Worm (Caenorhabditis elegans) whole organism, L4 larva: Measurements from ENCODE around the gene C17G10.7.

Experiments used
- F10B5.3 ChIP-seq: sonication (generic microtip); optimal IDR thresholded peaks from 2 replicates; lab custom pipeline; 2016; ENCODE audit warnings: mild to moderate bottlenecking, missing genetic modification characterization, missing compliant biosample characterization
- T20F7.1 ChIP-seq: fragments of 200-800 bp; sonication (Bioruptor generic); optimal IDR thresholded peaks from 2 replicates; lab custom pipeline; 2018; ENCODE audit warnings: mild to moderate bottlenecking, missing genetic modification characterization, missing compliant biosample characterization
- ZK337.2 ChIP-seq: fragments of 200-800 bp; sonication (Bioruptor generic); IDR thresholded peaks from 2 replicates; pipeline ENCODE4 v1.3.6; 2022; ENCODE audit warnings: missing genetic modification reagents, missing genetic modification characterization, missing compliant biosample characterization
- ZK546.5 ChIP-seq, 2 experiments: sonication (generic microtip); optimal IDR thresholded peaks; 2 replicates each; lab custom pipeline; 2017; ENCODE audit warnings: missing biosample characterization in 2 of 2, missing genetic modification characterization in 2 of 2
- aha-1 ChIP-seq: fragments of 150-350 bp; peaks from one replicate; lab custom pipeline; 2014; ENCODE audit warnings: missing biosample characterization, missing genetic modification characterization
- ama-1 ChIP-seq: fragments of 150-350 bp; optimal IDR thresholded peaks from 2 replicates; lab custom pipeline; 2014; ENCODE audit warnings: inconsistent platforms, mixed read lengths
- arid-1 ChIP-seq: fragments of 200-800 bp; sonication (Bioruptor generic); conservative IDR thresholded peaks from 2 replicates; pipeline ENCODE4 v1.3.6; 2022; ENCODE audit warnings: missing genetic modification reagents, missing genetic modification characterization, missing compliant biosample characterization
- attf-4 ChIP-seq: sonication (generic microtip); optimal IDR thresholded peaks from 3 replicates; lab custom pipeline; 2017; ENCODE audit warnings: missing biosample characterization, missing genetic modification characterization
- ceh-20 ChIP-seq: fragments of 200-800 bp; sonication (Bioruptor generic); IDR thresholded peaks from 2 replicates; pipeline ENCODE4 v1.3.6; 2022; ENCODE audit warnings: missing genetic modification reagents, missing genetic modification characterization, missing compliant biosample characterization
- ceh-44 ChIP-seq: fragments of 200-800 bp; sonication (Bioruptor generic); IDR thresholded peaks from 2 replicates; pipeline ENCODE4 v1.3.6; 2022; ENCODE audit warnings: missing genetic modification reagents, missing genetic modification characterization, missing compliant biosample characterization
- daf-16 ChIP-seq, 3 experiments: sonication (generic microtip); optimal IDR thresholded peaks; 2 replicates each; lab custom pipeline; 2016 to 2017; ENCODE audit warnings: missing genetic modification characterization in 3 of 3, missing genetic modification reagents in 3 of 3, mild to moderate bottlenecking in 2 of 3, missing compliant biosample characterization in 2 of 3, missing biosample characterization in 1 of 3, moderate library complexity in 1 of 3
- dmd-6 ChIP-seq: fragments of 200-800 bp; sonication (Bioruptor generic); IDR thresholded peaks from 2 replicates; pipeline ENCODE4 v1.3.6; 2022; ENCODE audit warnings: missing genetic modification reagents, missing genetic modification characterization, missing compliant biosample characterization
- dpl-1 ChIP-seq: fragments of 150-350 bp; optimal IDR thresholded peaks from 2 replicates; lab custom pipeline; 2014; ENCODE audit warnings: missing biosample characterization, missing genetic modification reagents, missing genetic modification characterization
- egl-43 ChIP-seq: fragments of 200-800 bp; sonication (Bioruptor generic); IDR thresholded peaks from 2 replicates; pipeline ENCODE4 v1.3.6; 2022; ENCODE audit warnings: missing genetic modification reagents, missing genetic modification characterization, missing compliant biosample characterization
- hif-1 ChIP-seq, 2 experiments: sonication (generic microtip); optimal IDR thresholded peaks; 2 replicates each; lab custom pipeline; 2016 to 2017; ENCODE audit warnings: missing compliant biosample characterization in 2 of 2, missing genetic modification characterization in 2 of 2, missing genetic modification reagents in 2 of 2, missing genotype in 2 of 2, mild to moderate bottlenecking in 1 of 2
- hlh-30 ChIP-seq: sonication (generic microtip); optimal IDR thresholded peaks from 2 replicates; lab custom pipeline; 2017; ENCODE audit warnings: antibody characterized with exemption, mild to moderate bottlenecking, missing genetic modification characterization, missing compliant biosample characterization; ENCODE audit not compliant: insufficient read depth
- hmg-1.1 ChIP-seq: fragments of 200-800 bp; sonication (Bioruptor generic); IDR thresholded peaks from 2 replicates; pipeline ENCODE4 v1.3.6; 2022; ENCODE audit warnings: missing genetic modification reagents, missing genetic modification characterization, missing compliant biosample characterization
- jun-1 ChIP-seq: fragments of 150-350 bp; optimal IDR thresholded peaks from 2 replicates; lab custom pipeline; 2014; ENCODE audit warnings: missing biosample characterization, missing genetic modification reagents, missing genetic modification characterization
- lin-15B ChIP-seq: fragments of 150-350 bp; sonication (generic microtip); optimal IDR thresholded peaks from 3 replicates; lab custom pipeline; 2014; ENCODE audit warnings: missing biosample characterization, missing genetic modification characterization
- lin-29 ChIP-seq: fragments of 200-800 bp; sonication (Bioruptor generic); IDR thresholded peaks from 2 replicates; pipeline ENCODE4 v1.3.6; 2022; ENCODE audit warnings: missing genetic modification reagents, missing genetic modification characterization, missing compliant biosample characterization
- lsy-2 ChIP-seq, 2 experiments: fragments of 150-350 bp in 1 of 2; sonication (generic microtip) in 1 of 2; optimal IDR thresholded peaks; 2 replicates each; lab custom pipeline; 2014 to 2017; ENCODE audit warnings: missing biosample characterization in 2 of 2, missing genetic modification characterization in 2 of 2
- mep-1 ChIP-seq: fragments of 150-350 bp; sonication (generic microtip); optimal IDR thresholded peaks from 3 replicates; lab custom pipeline; 2014; ENCODE audit warnings: missing biosample characterization, missing genetic modification characterization
- mxl-2 ChIP-seq: fragments of 200-800 bp; sonication (Bioruptor generic); conservative IDR thresholded peaks from 2 replicates; pipeline ENCODE4 v1.3.6; 2022; ENCODE audit warnings: missing genetic modification reagents, missing genetic modification characterization, missing compliant biosample characterization
- mxl-3 ChIP-seq: fragments of 200-800 bp; sonication (Bioruptor generic); optimal IDR thresholded peaks from 2 replicates; lab custom pipeline; 2018; ENCODE audit warnings: mild to moderate bottlenecking, missing genetic modification characterization, missing compliant biosample characterization
- nhr-10 ChIP-seq: fragments of 150-350 bp; optimal IDR thresholded peaks from 2 replicates; lab custom pipeline; 2014; ENCODE audit warnings: missing biosample characterization, missing genetic modification characterization
- nhr-102 ChIP-seq: sonication (generic microtip); optimal IDR thresholded peaks from 2 replicates; lab custom pipeline; 2016; ENCODE audit warnings: mild to moderate bottlenecking, missing genetic modification characterization, moderate library complexity, missing compliant biosample characterization
- nhr-25 ChIP-seq: sonication (generic microtip); optimal IDR thresholded peaks from 2 replicates; lab custom pipeline; 2017; ENCODE audit warnings: missing genetic modification characterization, mild to moderate bottlenecking, missing compliant biosample characterization, antibody characterized with exemption, moderate library complexity, borderline replicate concordance; ENCODE audit not compliant: insufficient read depth
- nhr-48 ChIP-seq: sonication (generic microtip); optimal IDR thresholded peaks from 2 replicates; lab custom pipeline; 2016; ENCODE audit warnings: mild to moderate bottlenecking, missing genetic modification characterization, missing compliant biosample characterization
- php-3 ChIP-seq: fragments of 200-800 bp; sonication (Bioruptor generic); IDR thresholded peaks from 2 replicates; pipeline ENCODE4 v1.3.6; 2022; ENCODE audit warnings: missing genetic modification reagents, missing genetic modification characterization, missing compliant biosample characterization
- pqm-1 ChIP-seq: sonication (generic microtip); optimal IDR thresholded peaks from 2 replicates; lab custom pipeline; 2017; ENCODE audit warnings: missing biosample characterization, missing genetic modification characterization
- spr-1 ChIP-seq: sonication (generic microtip); optimal IDR thresholded peaks from 2 replicates; lab custom pipeline; 2016; ENCODE audit warnings: mild to moderate bottlenecking, missing genetic modification characterization, missing compliant biosample characterization
- tag-97 ChIP-seq: fragments of 200-800 bp; sonication (Bioruptor generic); IDR thresholded peaks from 2 replicates; pipeline ENCODE4 v1.3.6; 2022; ENCODE audit warnings: missing genetic modification characterization, missing compliant biosample characterization
- tra-1 ChIP-seq: fragments of 200-800 bp; sonication (Bioruptor generic); IDR thresholded peaks from 2 replicates; pipeline ENCODE4 v1.3.6; 2022; ENCODE audit warnings: missing genetic modification reagents, missing genetic modification characterization, missing compliant biosample characterization
- unc-62 ChIP-seq, 3 experiments: fragments of 150-350 bp in 1 of 3; sonication (generic microtip); optimal IDR thresholded peaks in 2 of 3; peaks in 1 of 3; 1 replicate in 1 of 3; 2 replicates in 2 of 3; lab custom pipeline; 2014 to 2017; ENCODE audit warnings: missing biosample characterization in 3 of 3, missing genetic modification characterization in 3 of 3, missing genetic modification reagents in 3 of 3, missing genotype in 1 of 3
- vab-7 ChIP-seq: fragments of 200-800 bp; sonication (Bioruptor generic); IDR thresholded peaks from 2 replicates; pipeline ENCODE4 v1.3.6; 2022; ENCODE audit warnings: missing genetic modification reagents, missing genetic modification characterization, missing compliant biosample characterization
- zfp-3 ChIP-seq: fragments of 200-800 bp; sonication (Bioruptor generic); conservative IDR thresholded peaks from 2 replicates; pipeline ENCODE4 v1.3.6; 2022; ENCODE audit warnings: missing genetic modification reagents, missing genetic modification characterization, missing compliant biosample characterization
- zip-11 ChIP-seq: fragments of 200-800 bp; sonication (Bioruptor generic); IDR thresholded peaks from 2 replicates; pipeline ENCODE4 v1.3.6; 2022; ENCODE audit warnings: missing genetic modification characterization, missing compliant biosample characterization
- zip-2 ChIP-seq: fragments of 150-350 bp; optimal IDR thresholded peaks from 2 replicates; lab custom pipeline; 2014; ENCODE audit warnings: missing biosample characterization, missing genetic modification characterization

The C17G10.7 gene

ce11 chrII:5593377-5593932 is 14.2 kb downstream of the C17G10.7 start, which contains the start of gene cdc-14 (continued):
- no peak for TF ChIP-seq lin-29
- TF ChIP-seq zip-11 = no peak
- no peak for TF ChIP-seq vab-7 (GFP tag; lab: Robert Waterston, UW)
- 0 out of 2 replicates have a peak, but pooled peaks have one; percentile 36 for TF ChIP-seq hmg-1.1
- TF ChIP-seq hif-1 (tag; optimal IDR thresholded peaks at IDR 0.05; lab: Kevin White, UChicago) = peak in 1 of 2 experiments; percentile 44
- peak; percentile 9 to 80 for TF ChIP-seq lsy-2 (tag; optimal IDR thresholded peaks at IDR 0.05; lab: Kevin White, UChicago)
- peak; percentile 61 for TF ChIP-seq nhr-25 (tag; lab: Kevin White, UChicago)
- no peak for TF ChIP-seq jun-1 (tag; lab: Kevin White, UChicago)
- TF ChIP-seq ceh-44 = no peak
- peak; percentile 66 for TF ChIP-seq dpl-1 (GFP tag; lab: Kevin White, UChicago)
- peak; percentile 39; the same call in 1 of the 2 replicates for TF ChIP-seq dmd-6 (GFP tag; lab: Robert Waterston, UW)
- TF ChIP-seq zip-2 (tag; lab: Kevin White, UChicago) = no peak
- peak; percentile 82 for TF ChIP-seq mep-1 (tag; lab: Kevin White, UChicago)
- no peak for TF ChIP-seq ama-1 (lab: Kevin White, UChicago)
- peak in 1 of 2 experiments; percentile 87 for TF ChIP-seq unc-62 (GFP tag; optimal IDR thresholded peaks at IDR 0.05 in 1 of 2; lab: Kevin White, UChicago)
- no peak for TF ChIP-seq unc-62 (tag; optimal IDR thresholded peaks at IDR 0.05; lab: Kevin White, UChicago)
- TF ChIP-seq arid-1 = no peak
- TF ChIP-seq mxl-3 (GFP tag; lab: Kevin White, UChicago) = peak; percentile 81
- TF ChIP-seq lin-15B (tag; lab: Kevin White, UChicago) = no peak

ce11 chrII:5592857-5593256 is 14.8 kb downstream of the C17G10.7 start:
- no peak for TF ChIP-seq hlh-30 (tag; lab: Kevin White, UChicago)
- peak in 1 of 2 experiments; percentile 52 for TF ChIP-seq unc-62 (GFP tag; optimal IDR thresholded peaks at IDR 0.05 in 1 of 2; lab: Kevin White, UChicago)
- no peak for TF ChIP-seq unc-62 (tag; optimal IDR thresholded peaks at IDR 0.05; lab: Kevin White, UChicago)
- TF ChIP-seq ZK337.2 (GFP tag; lab: Robert Waterston, UW) = no peak
- TF ChIP-seq F10B5.3 (tag; lab: Kevin White, UChicago) = no peak

- TF ChIP-seq nhr-102 (tag; lab: Kevin White, UChicago) (no peak), unc-62 (GFP tag; optimal IDR thresholded peaks at IDR 0.05 in 1 of 2; lab: Kevin White, UChicago) (peak in 1 of 2 experiments; percentile 68), unc-62 (tag; optimal IDR thresholded peaks at IDR 0.05; lab: Kevin White, UChicago) (no peak)
Observed at ce11 chrII:5591558-5591957, 16.1 kb downstream of the C17G10.7 start.

- no peak for TF ChIP-seq nhr-102 (tag; lab: Kevin White, UChicago)
- TF ChIP-seq, all 104 proteins: peak for 0
Observed at ce11 chrII:5589690-5590089, 18.0 kb downstream of the C17G10.7 start, which contains the start of gene C17G10.13. Gene C17G10.13 (minus strand): TSS chrII:5589790.

- TF ChIP-seq unc-62 (GFP tag; optimal IDR thresholded peaks at IDR 0.05 in 1 of 2; lab: Kevin White, UChicago) (peak in 1 of 2 experiments; percentile 74), unc-62 (tag; optimal IDR thresholded peaks at IDR 0.05; lab: Kevin White, UChicago) (no peak), aha-1 (tag; lab: Kevin White, UChicago) (peak; percentile 91), spr-1 (tag; lab: Kevin White, UChicago) (no peak), attf-4 (tag; lab: Kevin White, UChicago) (no peak)
Observed at ce11 chrII:5587794-5588193, 19.9 kb downstream of the C17G10.7 start.

- TF ChIP-seq zfp-3 (GFP tag; lab: Robert Waterston, UW) (no peak), egl-43 (GFP tag; lab: Robert Waterston, UW) (no peak), ceh-20 (GFP tag; lab: Robert Waterston, UW) (peak; percentile 86), ZK546.5 (tag; optimal IDR thresholded peaks at IDR 0.05; lab: Kevin White, UChicago) (no peak), nhr-10 (tag; lab: Kevin White, UChicago) (no peak), daf-16 (GFP tag; optimal IDR thresholded peaks at IDR 0.05; lab: Kevin White, UChicago) (no peak), daf-16 (tag; optimal IDR thresholded peaks at IDR 0.05; lab: Kevin White, UChicago) (peak; percentile 98), mxl-2 (GFP tag; lab: Robert Waterston, UW) (no peak), T20F7.1 (GFP tag; lab: Kevin White, UChicago) (peak; percentile 45), lin-29 (no peak), dpl-1 (GFP tag; lab: Kevin White, UChicago) (no peak), tag-97 (GFP tag; lab: Robert Waterston, UW) (no peak), lsy-2 (tag; optimal IDR thresholded peaks at IDR 0.05; lab: Kevin White, UChicago) (no peak), php-3 (peak; percentile 99), tra-1 (peak; percentile 76; the same call in 1 of the 2 replicates), nhr-48 (tag; lab: Kevin White, UChicago) (peak; percentile 33), pqm-1 (tag; lab: Kevin White, UChicago) (peak; percentile 99)
Observed at ce11 chrII:5585788-5586187, 21.9 kb downstream of the C17G10.7 start, which contains the start of gene lys-8. Gene lys-8 (plus strand): TSS chrII:5586178.
